Worm (Caenorhabditis elegans): ENCODE results near the gene F47B10.4.

F47B10.4 gene

DNA sequence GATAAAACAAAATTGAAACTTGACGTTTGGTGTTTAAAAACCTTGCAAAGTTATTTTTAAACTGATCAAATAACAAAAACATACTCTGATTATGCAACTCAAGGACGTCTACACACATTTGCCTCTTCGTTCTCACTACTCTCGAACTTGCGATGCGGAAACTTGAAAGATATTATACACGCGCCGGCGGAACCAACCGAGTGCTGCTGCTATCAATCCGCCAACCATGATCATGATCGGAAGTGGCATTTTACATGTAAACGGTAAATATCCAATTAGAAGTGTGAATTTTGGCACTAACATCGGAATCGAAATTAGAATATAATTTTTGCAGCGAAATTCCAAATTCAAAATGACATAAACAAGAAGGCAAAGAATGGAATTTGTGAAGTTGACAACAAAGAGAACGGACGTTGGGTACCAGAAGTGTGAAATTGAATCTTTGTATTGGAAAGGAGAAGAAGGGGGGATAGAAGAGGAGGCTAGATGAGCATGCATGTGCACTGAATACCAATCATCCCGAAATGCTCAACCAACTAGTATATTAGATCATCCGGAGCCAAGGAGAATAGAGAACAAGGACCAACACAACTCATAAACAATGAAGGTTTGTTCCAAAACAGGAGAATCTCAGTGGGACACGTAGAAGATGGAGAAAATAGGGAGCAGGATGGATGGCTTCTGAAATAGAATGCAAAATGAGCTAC, 42.4 kb downstream of the F47B10.4 start:
- TF ChIP-seq fkh-10 (GFP tag; optimal IDR thresholded peaks at IDR 0.05) (no peak), unc-62 (GFP tag; optimal IDR thresholded peaks at IDR 0.05) (no peak), lsy-2 (tag; optimal IDR thresholded peaks at IDR 0.05) (no peak), ces-1 (GFP tag; optimal IDR thresholded peaks at IDR 0.05) (no peak), nhr-237 (tag; optimal IDR thresholded peaks at IDR 0.05) (no peak), tbx-2 (tag; optimal IDR thresholded peaks at IDR 0.05) (peak; percentile 12), lin-14 (GFP tag; optimal IDR thresholded peaks at IDR 0.05) (peak; percentile 51), elt-3 (tag; optimal IDR thresholded peaks at IDR 0.05) (peak in 1 of 6 experiments; percentile 57), vab-15 (tag; optimal IDR thresholded peaks at IDR 0.05) (no peak), nhr-71 (tag; optimal IDR thresholded peaks at IDR 0.05) (no peak), efl-1 (optimal IDR thresholded peaks at IDR 0.05) (no peak), efl-1 (GFP tag; optimal IDR thresholded peaks at IDR 0.05 in 1 of 2) (peak in 1 of 2 experiments; percentile 78), nhr-85 (tag) (peak; percentile 71), F16B12.6 (tag; optimal IDR thresholded peaks at IDR 0.05) (no peak), dpl-1 (GFP tag; optimal IDR thresholded peaks at IDR 0.05) (no peak)

DNA sequence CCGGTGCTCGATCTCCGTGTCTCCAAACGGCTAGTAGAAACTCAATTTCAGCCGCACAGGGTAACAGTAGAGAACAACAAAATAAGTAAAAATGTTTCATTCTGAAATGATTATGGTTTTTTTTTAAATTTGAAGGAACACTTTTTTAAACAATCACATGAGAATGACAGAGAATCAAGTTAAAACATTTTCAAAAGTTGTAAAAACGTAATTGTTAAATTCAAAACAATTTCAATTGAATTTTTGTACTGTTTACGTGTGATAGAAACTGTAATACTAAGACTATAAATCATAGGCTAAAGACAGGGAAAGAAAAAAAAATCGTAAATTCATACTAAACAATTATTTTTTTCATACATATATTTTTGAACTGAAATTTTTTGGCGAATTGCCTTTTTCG, 50.2 kb downstream of the F47B10.4 start, which contains the start of gene pho-7:
Gene pho-7 (minus strand): TSS at position 101 of the 400 bp plus-strand sequence.
- TF ChIP-seq mdl-1 (tag; optimal IDR thresholded peaks at IDR 0.05): no peak
- no peak for TF ChIP-seq nhr-47 (tag; optimal IDR thresholded peaks at IDR 0.05)
- no peak for TF ChIP-seq nhr-85 (tag)
- no peak for TF ChIP-seq lin-35 (GFP tag; optimal IDR thresholded peaks at IDR 0.05)
- no peak for TF ChIP-seq lin-39 (tag; optimal IDR thresholded peaks at IDR 0.05)
- no peak for TF ChIP-seq nhr-237 (tag; optimal IDR thresholded peaks at IDR 0.05)
- no peak for TF ChIP-seq lin-15B (tag; optimal IDR thresholded peaks at IDR 0.05)
- no peak for TF ChIP-seq ceh-82 (tag; optimal IDR thresholded peaks at IDR 0.05)
- TF ChIP-seq ztf-11 (tag; optimal IDR thresholded peaks at IDR 0.05): no peak
- TF ChIP-seq elt-3 (tag; optimal IDR thresholded peaks at IDR 0.05): no peak

Measured in whole organism, L1 larva.